Worm (Caenorhabditis elegans): ENCODE results near the gene ZK666.15.

- TF ChIP-seq lin-15B (tag; optimal IDR thresholded peaks at IDR 0.05) (no peak), R02D3.7 (tag; optimal IDR thresholded peaks at IDR 0.05) (no peak)
Measured at ce11 chrII:10495912-10496311, 9.1 kb downstream of the ZK666.15 start, which contains the start of gene ZK666.12.
